Worm (Caenorhabditis elegans): Measurements from ENCODE around the gene mccc-2.
A peak's percentile ranks its signal among the peaks of the same experiment; 100 is the strongest.

mccc-2 gene

ce11 chrIII:9053740-9054252, 35.4 kb downstream of the mccc-2 start, which contains the start of gene R107.5 (continued):
- peak; percentile 90 for TF ChIP-seq daf-19 (GFP tag; conservative IDR thresholded peaks at IDR 0.05)
- TF ChIP-seq F10B5.3 (tag; optimal IDR thresholded peaks at IDR 0.05) = peak; percentile 48
- peak; percentile 93 for TF ChIP-seq spr-1 (tag; optimal IDR thresholded peaks at IDR 0.05)
- TF ChIP-seq lin-15B (tag; optimal IDR thresholded peaks at IDR 0.05) = no peak
- TF ChIP-seq ces-1 (GFP tag; optimal IDR thresholded peaks at IDR 0.05) = no peak
- peak; percentile 91 for TF ChIP-seq arid-1 (GFP tag; conservative IDR thresholded peaks at IDR 0.05)
- peak; percentile 96 for TF ChIP-seq dmd-6 (GFP tag; IDR thresholded peaks at IDR 0.05)
- peak; percentile 88 for TF ChIP-seq nhr-25 (tag; optimal IDR thresholded peaks at IDR 0.05; ENCODE audit: borderline replicate concordance, insufficient read depth)
- no peak for TF ChIP-seq zag-1 (tag; optimal IDR thresholded peaks at IDR 0.05)
- peak; percentile 93 for TF ChIP-seq madf-9 (GFP tag; conservative IDR thresholded peaks at IDR 0.05)

- 0 out of 2 replicates have a peak, but pooled peaks have one; percentile 56 for TF ChIP-seq saeg-2 (GFP tag; IDR thresholded peaks at IDR 0.05)
- TF ChIP-seq T26A8.4 (GFP tag; IDR thresholded peaks at IDR 0.05) = no peak
- TF ChIP-seq unc-62 (GFP tag; optimal IDR thresholded peaks at IDR 0.05 in 1 of 2) = no peak
- TF ChIP-seq unc-62 (tag; optimal IDR thresholded peaks at IDR 0.05) = no peak
- TF ChIP-seq lin-39 (tag; optimal IDR thresholded peaks at IDR 0.05) = no peak
- TF ChIP-seq lin-15B (tag; optimal IDR thresholded peaks at IDR 0.05) = no peak
- 0 out of 2 replicates have a peak, but pooled peaks have one; percentile 28 for TF ChIP-seq ctbp-1 (GFP tag; IDR thresholded peaks at IDR 0.05)
- TF ChIP-seq aly-2 (tag; optimal IDR thresholded peaks at IDR 0.05) = no peak
- no peak for TF ChIP-seq lir-3 (tag; optimal IDR thresholded peaks at IDR 0.05)
- no peak for TF ChIP-seq php-3 (GFP tag; IDR thresholded peaks at IDR 0.05)
- TF ChIP-seq Y75B8A.6 (GFP tag; IDR thresholded peaks at IDR 0.05) = no peak
These were observed 35.9 kb downstream of the mccc-2 start for ce11 chrIII:9053263-9053662.

- peak; percentile 44; the same call in 1 of the 2 replicates for TF ChIP-seq zip-11 (GFP tag; IDR thresholded peaks at IDR 0.05)
- TF ChIP-seq pha-4 (GFP tag; IDR thresholded peaks at IDR 0.05) = 0 out of 2 replicates have a peak, but pooled peaks have one; percentile 13
- TF ChIP-seq pha-4 (tag; optimal IDR thresholded peaks at IDR 0.05) = no peak
- TF ChIP-seq Y5F2A.4 (GFP tag; optimal IDR thresholded peaks at IDR 0.05) = no peak
- TF ChIP-seq F37D6.2 (tag; optimal IDR thresholded peaks at IDR 0.05) = no peak
- TF ChIP-seq nhr-11 (tag; optimal IDR thresholded peaks at IDR 0.05) = peak; percentile 14
- no peak for TF ChIP-seq attf-4 (tag; optimal IDR thresholded peaks at IDR 0.05)
- TF ChIP-seq skn-1 (tag; optimal IDR thresholded peaks at IDR 0.05) = no peak
- TF ChIP-seq Y75B8A.6 (GFP tag; IDR thresholded peaks at IDR 0.05) = peak; percentile 79; the same call in 1 of the 2 replicates
- TF ChIP-seq pqm-1 (tag; optimal IDR thresholded peaks at IDR 0.05) = no peak
- peak; percentile 74 for TF ChIP-seq set-16 (GFP tag; IDR thresholded peaks at IDR 0.05)
- TF ChIP-seq saeg-2 (GFP tag; IDR thresholded peaks at IDR 0.05) = no peak
- peak; percentile 79 for TF ChIP-seq zfp-3 (GFP tag; conservative IDR thresholded peaks at IDR 0.05)
- no peak for TF ChIP-seq spr-1 (tag; optimal IDR thresholded peaks at IDR 0.05)
- peak; percentile 82 for TF ChIP-seq hmg-1.1 (GFP tag; IDR thresholded peaks at IDR 0.05)
- TF ChIP-seq nhr-48 (tag; optimal IDR thresholded peaks at IDR 0.05) = no peak
- TF ChIP-seq tra-1 (GFP tag; IDR thresholded peaks at IDR 0.05) = 0 out of 2 replicates have a peak, but pooled peaks have one; percentile 24
- peak; percentile 37 for TF ChIP-seq lin-13 (GFP tag; optimal IDR thresholded peaks at IDR 0.05)
- no peak for TF ChIP-seq nhr-76 (tag; optimal IDR thresholded peaks at IDR 0.05)
- no peak for TF ChIP-seq zag-1 (tag; optimal IDR thresholded peaks at IDR 0.05)
- TF ChIP-seq aha-1 (tag) = peak; percentile 99
- TF ChIP-seq hlh-11 (tag; optimal IDR thresholded peaks at IDR 0.05) = peak; percentile 68
- TF ChIP-seq snpc-4 (tag; optimal IDR thresholded peaks at IDR 0.05) = no peak
- peak in 1 of 2 experiments; percentile 29 for TF ChIP-seq daf-16 (GFP tag; optimal IDR thresholded peaks at IDR 0.05)
- TF ChIP-seq daf-16 (tag; optimal IDR thresholded peaks at IDR 0.05) = peak; percentile 6
- TF ChIP-seq mdt-29 (GFP tag; IDR thresholded peaks at IDR 0.05) = 0 out of 2 replicates have a peak, but pooled peaks have one; percentile 19
- no peak for TF ChIP-seq ceh-20 (GFP tag; IDR thresholded peaks at IDR 0.05)
- TF ChIP-seq Y105C5A.15 (GFP tag; IDR thresholded peaks at IDR 0.05) = peak; percentile 88
- TF ChIP-seq mxl-3 (GFP tag; optimal IDR thresholded peaks at IDR 0.05) = peak; percentile 68
- TF ChIP-seq hif-1 (tag; optimal IDR thresholded peaks at IDR 0.05) = peak in 1 of 2 experiments; percentile 10
- peak; percentile 11 for TF ChIP-seq dpl-1 (GFP tag; optimal IDR thresholded peaks at IDR 0.05)
- TF ChIP-seq ceh-82 (tag; optimal IDR thresholded peaks at IDR 0.05) = no peak
These were observed 36.7 kb downstream of the mccc-2 start for ce11 chrIII:9052371-9052978.
